Fruit fly (Drosophila melanogaster) whole organism, embryonic: ENCODE data around the gene Chchd2.
A peak's percentile ranks its signal among the peaks of the same experiment; 100 is the strongest.

Experiments
- Aef1 ChIP-seq: fragments of 200-800 bp; sonication (Bioruptor generic); IDR thresholded peaks from 3 replicates; pipeline ENCODE4 v1.3.6; 2022; ENCODE audit warnings: missing biosample characterization, missing genetic modification characterization
- B-H1 ChIP-seq: fragments of 200-800 bp; sonication (Bioruptor generic); IDR thresholded peaks from 3 replicates; pipeline ENCODE4 v1.3.6; 2022; ENCODE audit warnings: missing biosample characterization, missing genetic modification characterization
- BtbVII ChIP-seq: fragments of 200-800 bp; sonication (Bioruptor generic); optimal IDR thresholded peaks from 3 replicates; lab custom pipeline; 2017; ENCODE audit warnings: missing biosample characterization, mild to moderate bottlenecking, missing genetic modification characterization
- CG10209 ChIP-seq: fragments of 200-800 bp; sonication (Bioruptor generic); optimal IDR thresholded peaks from 3 replicates; lab custom pipeline; 2017; ENCODE audit warnings: missing biosample characterization, mild to moderate bottlenecking, missing genetic modification characterization, missing genetic modification reagents
- CG11456 ChIP-seq: fragments of 200-800 bp; sonication (Bioruptor generic); IDR thresholded peaks from 3 replicates; pipeline ENCODE4 v1.3.6; 2022; ENCODE audit warnings: missing biosample characterization, missing genetic modification characterization
- CG11695 ChIP-seq: fragments of 200-800 bp; sonication (Bioruptor generic); IDR thresholded peaks from 3 replicates; pipeline ENCODE4 v1.3.6; 2022; ENCODE audit warnings: missing biosample characterization, missing genetic modification characterization
- CG12769 ChIP-seq: fragments of 200-800 bp; sonication (Bioruptor generic); optimal IDR thresholded peaks from 2 replicates; lab custom pipeline; 2019; ENCODE audit warnings: missing biosample characterization, mild to moderate bottlenecking, missing genetic modification characterization, moderate library complexity
- CG12942 ChIP-seq: fragments of 200-800 bp; sonication (Bioruptor generic); optimal IDR thresholded peaks from 3 replicates; lab custom pipeline; 2016; ENCODE audit warnings: missing biosample characterization, missing genetic modification characterization
- CG13296 ChIP-seq: fragments of 200-800 bp; sonication (Bioruptor generic); optimal IDR thresholded peaks from 3 replicates; lab custom pipeline; 2018; ENCODE audit warnings: missing biosample characterization, mild to moderate bottlenecking, missing genetic modification characterization
- CG13424 ChIP-seq: fragments of 200-800 bp; sonication (Bioruptor generic); optimal IDR thresholded peaks from 2 replicates; lab custom pipeline; 2019; ENCODE audit warnings: missing biosample characterization, mild to moderate bottlenecking, missing genetic modification characterization, moderate library complexity
- CG13894 ChIP-seq: fragments of 200-800 bp; sonication (Bioruptor generic); optimal IDR thresholded peaks from 3 replicates; lab custom pipeline; 2018; ENCODE audit warnings: missing biosample characterization, mild to moderate bottlenecking, missing genetic modification characterization, moderate library complexity
- CG14014 ChIP-seq: fragments of 200-800 bp; sonication (Bioruptor generic); IDR thresholded peaks from 2 replicates; pipeline ENCODE4 v1.3.6; 2022; ENCODE audit warnings: missing biosample characterization, missing genetic modification characterization
- CG14441 ChIP-seq: fragments of 200-800 bp; sonication (Bioruptor generic); IDR thresholded peaks from 2 replicates; pipeline ENCODE4 v1.3.6; 2022; ENCODE audit warnings: missing biosample characterization, missing genetic modification characterization
- CG14710 ChIP-seq: fragments of 200-800 bp; sonication (Bioruptor generic); optimal IDR thresholded peaks from 3 replicates; lab custom pipeline; 2019; ENCODE audit warnings: missing biosample characterization, mild to moderate bottlenecking, missing genetic modification characterization, moderate library complexity
- CG15514 ChIP-seq: fragments of 200-800 bp; sonication (Bioruptor generic); optimal IDR thresholded peaks from 3 replicates; lab custom pipeline; 2017; ENCODE audit warnings: missing biosample characterization, missing genetic modification characterization, mild to moderate bottlenecking, moderate library complexity, missing genetic modification reagents
- CG16863 ChIP-seq: fragments of 200-800 bp; sonication (Bioruptor generic); optimal IDR thresholded peaks from 3 replicates; lab custom pipeline; 2016; ENCODE audit warnings: missing biosample characterization, missing genetic modification characterization
- CG17612 ChIP-seq: fragments of 200-800 bp; sonication (Bioruptor generic); IDR thresholded peaks from 2 replicates; pipeline ENCODE4 v1.3.6; 2022; ENCODE audit warnings: missing biosample characterization, missing genetic modification characterization
- CG1832 ChIP-seq: fragments of 200-800 bp; sonication (Bioruptor generic); optimal IDR thresholded peaks from 2 replicates; lab custom pipeline; 2017; ENCODE audit warnings: missing biosample characterization, mild to moderate bottlenecking, missing genetic modification characterization, inconsistent platforms
- CG18764 ChIP-seq: fragments of 200-800 bp; sonication (Bioruptor generic); optimal IDR thresholded peaks from 3 replicates; lab custom pipeline; 2016; ENCODE audit warnings: missing biosample characterization, missing genetic modification characterization
- CG32772 ChIP-seq: fragments of 200-800 bp; sonication (Bioruptor generic); IDR thresholded peaks from 2 replicates; pipeline ENCODE4 v1.3.6; 2022; ENCODE audit warnings: missing biosample characterization, missing genetic modification characterization
- CG33213 ChIP-seq: fragments of 200-800 bp; sonication (Bioruptor generic); optimal IDR thresholded peaks from 3 replicates; lab custom pipeline; 2016; ENCODE audit warnings: missing biosample characterization, missing genetic modification characterization
- CG3726 ChIP-seq: fragments of 200-800 bp; sonication (Bioruptor generic); IDR thresholded peaks from 3 replicates; pipeline ENCODE4, ENCODE4 v1.3.6; 2022; ENCODE audit warnings: missing biosample characterization, missing genetic modification characterization
- CG6654 ChIP-seq: fragments of 200-800 bp; sonication (Bioruptor generic); optimal IDR thresholded peaks from 2 replicates; lab custom pipeline; 2017; ENCODE audit warnings: missing biosample characterization, mild to moderate bottlenecking, missing genetic modification characterization
- CG7556 ChIP-seq: fragments of 200-800 bp; sonication (Bioruptor generic); optimal IDR thresholded peaks from 2 replicates; lab custom pipeline; 2017; ENCODE audit warnings: missing biosample characterization, mild to moderate bottlenecking, missing genetic modification characterization
- CG8944 ChIP-seq: fragments of 200-800 bp; sonication (Bioruptor generic); optimal IDR thresholded peaks from 3 replicates; lab custom pipeline; 2016; ENCODE audit warnings: missing biosample characterization, missing genetic modification characterization
- CG9797 ChIP-seq: fragments of 200-800 bp; sonication (Bioruptor generic); optimal IDR thresholded peaks from 3 replicates; lab custom pipeline; 2018; ENCODE audit warnings: missing biosample characterization, mild to moderate bottlenecking, missing genetic modification characterization
- CG9932 ChIP-seq: fragments of 200-800 bp; sonication (Bioruptor generic); IDR thresholded peaks from 2 replicates; pipeline ENCODE4 v1.3.6; 2022; ENCODE audit warnings: missing biosample characterization, missing genetic modification characterization
- Dad ChIP-seq: fragments of 200-800 bp; sonication (Bioruptor generic); optimal IDR thresholded peaks from 3 replicates; lab custom pipeline; 2016; ENCODE audit warnings: missing biosample characterization, missing genetic modification characterization
- Ets65A ChIP-seq: fragments of 200-800 bp; sonication (Bioruptor generic); peaks from one replicate; lab custom pipeline; 2016; ENCODE audit warnings: missing biosample characterization, missing genetic modification characterization
- Fer2 ChIP-seq: fragments of 200-800 bp; sonication (Bioruptor generic); optimal IDR thresholded peaks from 2 replicates; lab custom pipeline; 2018; ENCODE audit warnings: missing biosample characterization, mild to moderate bottlenecking, missing genetic modification characterization, moderate library complexity
- MBD-R2 ChIP-seq: fragments of 200-800 bp; sonication (Bioruptor generic); IDR thresholded peaks from 2 replicates; pipeline ENCODE4 v1.3.6; 2022; ENCODE audit warnings: missing biosample characterization, missing genetic modification characterization
- NFAT ChIP-seq: fragments of 200-800 bp; sonication (Bioruptor generic); IDR thresholded peaks from 2 replicates; pipeline ENCODE4 v1.3.6; 2022; ENCODE audit warnings: missing biosample characterization, missing genetic modification characterization
- Oli ChIP-seq: fragments of 200-800 bp; sonication (Bioruptor generic); optimal IDR thresholded peaks from 2 replicates; lab custom pipeline; 2018; ENCODE audit warnings: missing biosample characterization, mild to moderate bottlenecking, missing genetic modification characterization, moderate library complexity
- Ptx1 ChIP-seq: fragments of 200-800 bp; sonication (Bioruptor generic); IDR thresholded peaks from 2 replicates; pipeline ENCODE4 v1.3.6; 2022; ENCODE audit warnings: missing biosample characterization, missing genetic modification characterization
- Scr ChIP-seq: fragments of 200-800 bp; sonication (Bioruptor generic); IDR thresholded peaks from 2 replicates; pipeline ENCODE4 v1.3.6; 2022; ENCODE audit warnings: missing biosample characterization, missing genetic modification characterization; ENCODE audit not compliant: partially characterized antibody
- Usf ChIP-seq: fragments of 200-800 bp; sonication (Bioruptor generic); optimal IDR thresholded peaks from 2 replicates; lab custom pipeline; 2017; ENCODE audit warnings: missing genotype, missing biosample characterization, missing genetic modification characterization
- amos ChIP-seq: fragments of 200-800 bp; sonication (Bioruptor generic); IDR thresholded peaks from 2 replicates; pipeline ENCODE4 v1.3.6; 2022; ENCODE audit warnings: missing biosample characterization, missing genetic modification characterization; ENCODE audit not compliant: partially characterized antibody
- bowl ChIP-seq: fragments of 200-800 bp; sonication (Bioruptor generic); IDR thresholded peaks from 2 replicates; pipeline ENCODE4 v1.3.6; 2022; ENCODE audit warnings: missing biosample characterization, missing genetic modification characterization
- br ChIP-seq: fragments of >200 bp; optimal IDR thresholded peaks from 2 replicates; lab custom pipeline; 2017
- fd3F ChIP-seq: fragments of 200-800 bp; sonication (Bioruptor generic); optimal IDR thresholded peaks from 2 replicates; lab custom pipeline; 2018; ENCODE audit warnings: missing biosample characterization, mild to moderate bottlenecking, missing genetic modification characterization, moderate library complexity
- fu2 ChIP-seq: fragments of 200-800 bp; sonication (Bioruptor generic); optimal IDR thresholded peaks from 2 replicates; lab custom pipeline; 2016; ENCODE audit warnings: missing biosample characterization, missing genetic modification characterization
- h ChIP-seq: fragments of >200 bp; optimal IDR thresholded peaks from 2 replicates; lab custom pipeline; 2017
- hkb ChIP-seq, 2 experiments: fragments of 200-800 bp in 1 of 2; fragments of >200 bp in 1 of 2; sonication (Bioruptor generic) in 1 of 2; IDR thresholded peaks in 1 of 2; optimal IDR thresholded peaks in 1 of 2; 2 replicates each; pipeline versions ENCODE4 v1.3.6 to Lab custom; 2017 to 2022; ENCODE audit warnings: missing biosample characterization in 1 of 2, missing genetic modification characterization in 1 of 2
- lilli ChIP-seq: fragments of 200-800 bp; sonication (Bioruptor generic); optimal IDR thresholded peaks from 3 replicates; lab custom pipeline; 2016; ENCODE audit warnings: missing biosample characterization, missing genetic modification characterization
- mld ChIP-seq: fragments of 200-800 bp; sonication (Bioruptor generic); IDR thresholded peaks from 3 replicates; pipeline ENCODE4 v1.3.6; 2022; ENCODE audit warnings: missing biosample characterization, missing genetic modification characterization; ENCODE audit not compliant: partially characterized antibody
- ro ChIP-seq: fragments of 200-800 bp; sonication (Bioruptor generic); IDR thresholded peaks from 2 replicates; pipeline ENCODE4 v1.3.6; 2022; ENCODE audit warnings: missing biosample characterization, missing genetic modification characterization
- sens ChIP-seq: fragments of 200-800 bp; sonication (Bioruptor generic); peaks from one replicate; lab custom pipeline; 2016; ENCODE audit warnings: missing biosample characterization, missing genetic modification characterization
- slbo ChIP-seq: fragments of 200-800 bp; sonication (Bioruptor generic); IDR thresholded peaks from 2 replicates; pipeline ENCODE4 v1.3.6; 2022; ENCODE audit warnings: missing biosample characterization, missing genetic modification characterization
- ttk ChIP-seq: fragments of 200-800 bp; sonication (Bioruptor generic); IDR thresholded peaks from 2 replicates; pipeline ENCODE4 v2.1.2; 2022; ENCODE audit warnings: missing biosample characterization, missing genetic modification characterization
- vnd ChIP-seq: fragments of 200-800 bp; sonication (Bioruptor generic); IDR thresholded peaks from 3 replicates; pipeline ENCODE4 v1.3.6; 2022; ENCODE audit warnings: missing biosample characterization, missing genetic modification characterization; ENCODE audit not compliant: partially characterized antibody
- vvl ChIP-seq: fragments of 200-800 bp; sonication (Bioruptor generic); IDR thresholded peaks from 2 replicates; pipeline ENCODE4 v1.3.6; 2022; ENCODE audit warnings: missing biosample characterization, missing genetic modification characterization

Gene Chchd2

DNA sequence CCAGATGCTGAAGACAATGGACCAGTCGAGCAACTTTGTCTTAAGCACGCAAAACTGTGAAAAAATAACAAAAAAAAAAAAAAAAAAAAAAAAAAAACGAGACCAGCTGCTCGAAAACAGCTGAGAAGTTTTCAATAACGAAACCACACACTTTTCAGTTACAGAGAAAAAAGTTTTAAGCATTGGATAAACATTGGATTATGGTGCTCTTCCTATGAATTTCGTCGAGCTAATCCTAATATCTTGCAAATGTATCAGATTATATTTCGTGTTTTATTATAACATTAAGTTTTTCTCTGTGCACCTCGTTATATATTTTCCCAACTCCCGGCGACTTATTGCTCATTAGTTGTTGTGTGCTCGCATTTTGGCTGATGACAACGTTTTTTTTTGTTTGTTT lies 27.7 kb downstream of the Chchd2 start (continued):
- TF ChIP-seq CG16863 (GFP tag; lab: Kevin White, UChicago) = peak; percentile 25
- peak; percentile 74 for TF ChIP-seq CG14441
- TF ChIP-seq CG13296 = peak; percentile 38
- TF ChIP-seq vnd (GFP tag; lab: Robert Waterston, UW) = no peak
- peak; percentile 5 for TF ChIP-seq CG12942 (GFP tag; lab: Kevin White, UChicago)
- TF ChIP-seq Aef1 (GFP tag; lab: Robert Waterston, UW) = peak; percentile 43; the same call in 2 of the 3 replicates
- TF ChIP-seq CG13894 = peak; percentile 36
- no peak for TF ChIP-seq amos (GFP tag; lab: Robert Waterston, UW)
- TF ChIP-seq B-H1 (GFP tag; lab: Robert Waterston, UW) = peak; percentile 30; the same call in 2 of the 3 replicates
- no peak for TF ChIP-seq hkb (optimal IDR thresholded peaks at IDR 0.05; lab: Kevin White, UChicago)
- TF ChIP-seq hkb (GFP tag; IDR thresholded peaks at IDR 0.05; lab: Robert Waterston, UW) = peak; percentile 72
- TF ChIP-seq CG11456 (GFP tag; lab: Robert Waterston, UW) = 0 out of 3 replicates have a peak, but pooled peaks have one; percentile 14
- TF ChIP-seq ro (GFP tag; lab: Robert Waterston, UW) = no peak
- peak; percentile 2 for TF ChIP-seq CG8944 (GFP tag; lab: Kevin White, UChicago)
- no peak for TF ChIP-seq Scr (GFP tag; lab: Robert Waterston, UW)
- TF ChIP-seq Ets65A (GFP tag; lab: Kevin White, UChicago) = peak; percentile 68
- no peak for TF ChIP-seq br (lab: Kevin White, UChicago)
- TF ChIP-seq fu2 (GFP tag; lab: Kevin White, UChicago) = peak; percentile 2
- TF ChIP-seq NFAT (GFP tag; lab: Robert Waterston, UW) = peak; percentile 51; the same call in 1 of the 2 replicates
- TF ChIP-seq CG12769 (tag; lab: Kevin White, UChicago) = peak; percentile 32
- TF ChIP-seq Ptx1 (GFP tag; lab: Robert Waterston, UW) = peak; percentile 75
- TF ChIP-seq CG10209 (GFP tag; lab: Kevin White, UChicago) = peak; percentile 30
- TF ChIP-seq Usf = no peak
- peak; percentile 74 for TF ChIP-seq slbo (GFP tag; lab: Robert Waterston, UW)
- peak; percentile 72; the same call in 2 of the 3 replicates for TF ChIP-seq CG11695
- no peak for TF ChIP-seq CG9797 (GFP tag; lab: Kevin White, UChicago)
- TF ChIP-seq bowl (GFP tag; lab: Robert Waterston, UW) = 0 out of 2 replicates have a peak, but pooled peaks have one; percentile 23
- TF ChIP-seq BtbVII (GFP tag; lab: Kevin White, UChicago) = no peak
- peak; percentile 7 for TF ChIP-seq CG18764 (GFP tag; lab: Kevin White, UChicago)
- TF ChIP-seq CG15514 (GFP tag; lab: Kevin White, UChicago) = peak; percentile 43
- TF ChIP-seq CG3726 (GFP tag; lab: Robert Waterston, UW) = 0 out of 3 replicates have a peak, but pooled peaks have one; percentile 43
- TF ChIP-seq mld (GFP tag; lab: Robert Waterston, UW) = no peak
- TF ChIP-seq Dad = no peak
- no peak for TF ChIP-seq Fer2
- peak; percentile 62 for TF ChIP-seq CG9932 (GFP tag; lab: Robert Waterston, UW)
- TF ChIP-seq CG14710 (tag; lab: Kevin White, UChicago) = no peak
- peak; percentile 9 for TF ChIP-seq CG33213
- no peak for TF ChIP-seq CG17612 (GFP tag; lab: Robert Waterston, UW)
- TF ChIP-seq lilli = peak; percentile 47
- TF ChIP-seq CG14014 (GFP tag; lab: Robert Waterston, UW) = peak; percentile 57
- TF ChIP-seq fd3F = peak; percentile 10
- TF ChIP-seq CG6654 (GFP tag; lab: Kevin White, UChicago) = no peak
- peak; percentile 46 for TF ChIP-seq CG7556 (GFP tag; lab: Kevin White, UChicago)
- no peak for TF ChIP-seq CG1832 (GFP tag; lab: Kevin White, UChicago)
- no peak; the same call in 1 of the 2 replicates for TF ChIP-seq MBD-R2
- peak; percentile 49; the same call in 1 of the 2 replicates for TF ChIP-seq CG32772
- TF ChIP-seq vvl (GFP tag; lab: Robert Waterston, UW) = peak; percentile 72
- TF ChIP-seq ttk (GFP tag; lab: Robert Waterston, UW) = peak; percentile 48
- peak; percentile 57 for TF ChIP-seq CG13424
- TF ChIP-seq sens (GFP tag; lab: Kevin White, UChicago) = peak; percentile 83
- peak; percentile 45 for TF ChIP-seq Oli (tag; lab: Kevin White, UChicago)
- TF ChIP-seq h (lab: Kevin White, UChicago) = no peak
